Fruit fly (Drosophila melanogaster): ENCODE data around the gene CG5281.

Gene CG5281

DNA sequence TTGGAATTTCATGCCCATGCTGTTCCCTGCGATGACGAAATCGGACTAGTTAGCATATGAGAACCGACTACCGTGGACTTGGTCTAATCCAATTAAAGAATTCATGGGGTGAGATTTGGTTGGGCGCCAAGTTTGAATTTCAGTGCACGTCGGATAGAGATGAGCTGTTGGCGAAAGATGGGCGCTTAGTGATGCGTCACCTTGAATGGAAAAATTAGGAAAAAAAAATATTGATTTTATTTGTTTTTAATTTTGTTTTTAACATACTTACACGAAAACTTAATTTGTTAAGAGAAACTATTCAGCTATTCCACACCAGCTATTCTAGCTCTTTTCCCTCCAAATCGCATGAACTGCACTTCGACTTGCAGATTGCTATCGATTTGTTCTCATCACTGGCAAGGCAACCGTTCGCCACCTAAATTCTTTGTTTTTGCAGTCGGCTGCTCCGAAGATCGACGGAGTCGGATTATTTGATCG lies 14.0 kb upstream of the CG5281 start, which contains the start of the genes ninaG and Sptz (continued):
- TF ChIP-seq unc-4 (GFP tag; IDR thresholded peaks at IDR 0.05; ENCODE audit: partially characterized antibody), result peak; percentile 61; the same call in 1 of the 2 replicates
- peak; percentile 75 for TF ChIP-seq CG6654 (GFP tag; optimal IDR thresholded peaks at IDR 0.05)
- TF ChIP-seq CG1647 (GFP tag; optimal IDR thresholded peaks at IDR 0.05), result peak; percentile 95
- no peak for TF ChIP-seq MESR4 (GFP tag; optimal IDR thresholded peaks at IDR 0.05)
- TF ChIP-seq CG1603 (tag; optimal IDR thresholded peaks at IDR 0.05), result peak; percentile 86
- TF ChIP-seq CG1529 (GFP tag; optimal IDR thresholded peaks at IDR 0.05), result no peak
- peak; percentile 66 for TF ChIP-seq YL-1 (GFP tag; optimal IDR thresholded peaks at IDR 0.05)
- peak; percentile 93 for TF ChIP-seq CG17328 (GFP tag; IDR thresholded peaks at IDR 0.05)
- peak; percentile 48 for TF ChIP-seq CG12071 (GFP tag; optimal IDR thresholded peaks at IDR 0.05)
- TF ChIP-seq p53 (GFP tag; optimal IDR thresholded peaks at IDR 0.05), result peak; percentile 73
- no peak for TF ChIP-seq lbe (GFP tag; optimal IDR thresholded peaks at IDR 0.05)
- peak; percentile 39 for TF ChIP-seq CG4707 (GFP tag; optimal IDR thresholded peaks at IDR 0.05)
- TF ChIP-seq da (GFP tag; optimal IDR thresholded peaks at IDR 0.05), result peak; percentile 86
- peak; percentile 94 for TF ChIP-seq dmrt11E (tag; optimal IDR thresholded peaks at IDR 0.05)
- peak; percentile 65 for TF ChIP-seq CG9797 (GFP tag; optimal IDR thresholded peaks at IDR 0.05)
- peak; percentile 56 for TF ChIP-seq CG3995 (GFP tag; optimal IDR thresholded peaks at IDR 0.05)
- peak; percentile 95 for TF ChIP-seq CG9609 (GFP tag; optimal IDR thresholded peaks at IDR 0.05)
- TF ChIP-seq MTF-1 (GFP tag; optimal IDR thresholded peaks at IDR 0.05; ENCODE audit: borderline replicate concordance), result peak; percentile 72
- peak; percentile 86 for TF ChIP-seq Mes4 (GFP tag; optimal IDR thresholded peaks at IDR 0.05)
- TF ChIP-seq Jarid2 (GFP tag; optimal IDR thresholded peaks at IDR 0.05), result peak; percentile 67
- TF ChIP-seq ac (GFP tag; optimal IDR thresholded peaks at IDR 0.05), result peak; percentile 53
- peak; percentile 97 for TF ChIP-seq slbo (GFP tag; IDR thresholded peaks at IDR 0.05)
- peak; percentile 94 for TF ChIP-seq CG13775 (GFP tag; optimal IDR thresholded peaks at IDR 0.05)
- no peak for TF ChIP-seq Trl (optimal IDR thresholded peaks at IDR 0.05)
- peak; percentile 96 for TF ChIP-seq Trl (GFP tag; optimal IDR thresholded peaks at IDR 0.05)
- peak; percentile 83 for TF ChIP-seq CG17802 (tag; optimal IDR thresholded peaks at IDR 0.05)
- peak; percentile 78 for TF ChIP-seq cwo (GFP tag; optimal IDR thresholded peaks at IDR 0.05)
- peak; percentile 81 for TF ChIP-seq toy (GFP tag; IDR thresholded peaks at IDR 0.05)
- TF ChIP-seq CG10654 (GFP tag; optimal IDR thresholded peaks at IDR 0.05), result peak; percentile 95
- peak; percentile 98 for TF ChIP-seq mam (GFP tag; optimal IDR thresholded peaks at IDR 0.05)
- TF ChIP-seq CG42726 (GFP tag; IDR thresholded peaks at IDR 0.05; ENCODE audit: partially characterized antibody), result no peak
- TF ChIP-seq CG7786 (GFP tag; optimal IDR thresholded peaks at IDR 0.05), result peak; percentile 94
- TF ChIP-seq Pdp1 (GFP tag; optimal IDR thresholded peaks at IDR 0.05), result peak; percentile 94 to 97
- no peak for TF ChIP-seq mld (GFP tag; IDR thresholded peaks at IDR 0.05; ENCODE audit: partially characterized antibody)
- peak; percentile 80 for TF ChIP-seq CG2202 (tag; optimal IDR thresholded peaks at IDR 0.05)
- peak; percentile 88 for TF ChIP-seq dm (GFP tag; optimal IDR thresholded peaks at IDR 0.05)
- TF ChIP-seq CG34376 (GFP tag; optimal IDR thresholded peaks at IDR 0.05), result peak; percentile 74
- peak; percentile 94 for TF ChIP-seq CG2712 (tag; optimal IDR thresholded peaks at IDR 0.05)
- peak; percentile 95 for TF ChIP-seq fu2 (GFP tag; optimal IDR thresholded peaks at IDR 0.05)
- TF ChIP-seq hkb (optimal IDR thresholded peaks at IDR 0.05), result peak; percentile 51
- peak; percentile 94 for TF ChIP-seq hkb (GFP tag; IDR thresholded peaks at IDR 0.05)
- TF ChIP-seq CG4854 (GFP tag; optimal IDR thresholded peaks at IDR 0.05), result no peak
- TF ChIP-seq tio (GFP tag; optimal IDR thresholded peaks at IDR 0.05), result no peak
- TF ChIP-seq vfl (GFP tag; optimal IDR thresholded peaks at IDR 0.05), result peak; percentile 95
- TF ChIP-seq CG4424 (GFP tag; optimal IDR thresholded peaks at IDR 0.05), result peak; percentile 95
- peak; percentile 89 for TF ChIP-seq CG11504 (tag; optimal IDR thresholded peaks at IDR 0.05)
- TF ChIP-seq CG18011 (GFP tag; optimal IDR thresholded peaks at IDR 0.05), result peak; percentile 78
- TF ChIP-seq sug (tag; optimal IDR thresholded peaks at IDR 0.05), result no peak
- TF ChIP-seq Optix (GFP tag; IDR thresholded peaks at IDR 0.05), result peak; percentile 96
- TF ChIP-seq inv (GFP tag; IDR thresholded peaks at IDR 0.05; ENCODE audit: partially characterized antibody), result no peak

Measured in whole organism, embryonic.